Worm (Caenorhabditis elegans) whole organism, midembryonic: ENCODE results near the gene Y6E2A.5.

Experiments
- T22C8.4 ChIP-seq: fragments of 200-800 bp; sonication (Bioruptor generic); IDR thresholded peaks from 2 replicates; pipeline ENCODE4 v1.3.6; 2022; ENCODE audit warnings: missing genetic modification characterization, missing compliant biosample characterization
- med-1 ChIP-seq: sonication (generic microtip); optimal IDR thresholded peaks from 2 replicates; lab custom pipeline; 2017; ENCODE audit warnings: missing genetic modification characterization, mild to moderate bottlenecking, missing compliant biosample characterization, antibody characterized with exemption, missing genetic modification reagents; ENCODE audit not compliant: insufficient read depth
- tab-1 ChIP-seq: fragments of 200-800 bp; sonication (Bioruptor generic); IDR thresholded peaks from 2 replicates; pipeline ENCODE4 v1.3.6; 2022; ENCODE audit warnings: missing genetic modification characterization, missing compliant biosample characterization
- ztf-29 ChIP-seq: fragments of 200-800 bp; sonication (Bioruptor generic); IDR thresholded peaks from 2 replicates; pipeline ENCODE4 v1.3.6; 2022; ENCODE audit warnings: missing genetic modification reagents, missing genetic modification characterization, missing compliant biosample characterization

ce11 chrV:15721431-15721830 lies 3.0 kb upstream of the Y6E2A.5 start:
- TF ChIP-seq ztf-29 (no peak), tab-1 (no peak), T22C8.4 (no peak), med-1 (GFP tag; lab: Kevin White, UChicago) (no peak)
